Worm (Caenorhabditis elegans) whole organism, L3 larva: ENCODE measurements around the gene F26F2.11.
"Not testable (repeated sequence)": the region's sequence is repeated elsewhere in the genome, so short reads cannot be mapped to it uniquely, and the experiment has no call there.

Source experiments
- ama-1 ChIP-seq: fragments of 150-350 bp; optimal IDR thresholded peaks from 2 replicates; lab custom pipeline; 2018
- elt-1 ChIP-seq: fragments of 150-350 bp; optimal IDR thresholded peaks from 2 replicates; lab custom pipeline; 2014; ENCODE audit warnings: missing biosample characterization, missing genetic modification characterization
- elt-2 ChIP-seq: sonication (generic microtip); optimal IDR thresholded peaks from 2 replicates; lab custom pipeline; 2016; ENCODE audit warnings: missing genetic modification reagents, mild to moderate bottlenecking, missing genetic modification characterization, missing compliant biosample characterization
- lin-15B ChIP-seq: fragments of 150-350 bp; optimal IDR thresholded peaks from 2 replicates; lab custom pipeline; 2014; ENCODE audit warnings: missing biosample characterization, missing genetic modification characterization
- nhr-237 ChIP-seq: fragments of 150-350 bp; optimal IDR thresholded peaks from 2 replicates; lab custom pipeline; 2014; ENCODE audit warnings: missing biosample characterization, missing genetic modification characterization
- nhr-76 ChIP-seq: fragments of 150-350 bp; sonication (generic microtip); optimal IDR thresholded peaks from 5 replicates; lab custom pipeline; 2014; ENCODE audit warnings: missing biosample characterization, missing genetic modification characterization
- snpc-4 ChIP-seq: fragments of 150-350 bp; optimal IDR thresholded peaks from 2 replicates; lab custom pipeline; 2014; ENCODE audit warnings: missing biosample characterization, missing genetic modification characterization
- unc-39 ChIP-seq: sonication (generic microtip); optimal IDR thresholded peaks from 4 replicates; lab custom pipeline; 2017; ENCODE audit warnings: missing biosample characterization, missing genetic modification characterization
- zag-1 ChIP-seq: fragments of 150-350 bp; optimal IDR thresholded peaks from 2 replicates; lab custom pipeline; 2014; ENCODE audit warnings: missing biosample characterization, missing genetic modification characterization

DNA sequence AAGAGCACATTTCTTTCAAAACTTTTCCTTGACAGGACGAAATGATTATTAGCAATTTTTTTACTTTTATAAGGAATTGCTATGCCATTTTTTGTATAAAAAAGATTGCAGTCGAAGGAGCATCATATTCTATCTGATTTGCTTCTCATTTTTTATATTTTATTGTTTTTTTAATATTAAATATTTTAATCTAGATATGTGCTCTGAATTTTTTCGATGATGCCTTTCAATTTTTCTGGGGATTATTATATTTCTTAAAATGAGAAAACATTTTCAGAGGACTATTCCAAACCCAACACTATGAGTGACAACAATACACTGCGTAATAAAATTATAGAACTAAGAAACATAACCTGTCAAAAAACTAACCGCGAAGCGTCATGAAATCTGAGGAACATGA lies 26.6 kb downstream of the F26F2.11 start, which contains the start of gene F26F2.4:
- not testable (repeated sequence) for TF ChIP-seq nhr-76 (tag; lab: Kevin White, UChicago); snpc-4 (tag; lab: Kevin White, UChicago); ama-1 (lab: Kevin White, UChicago); nhr-237 (tag; lab: Kevin White, UChicago); zag-1 (tag; lab: Kevin White, UChicago); elt-1 (tag; lab: Kevin White, UChicago); lin-15B (tag; lab: Kevin White, UChicago); unc-39 (tag; lab: Kevin White, UChicago); elt-2 (tag; lab: Kevin White, UChicago)
